Fruit fly (Drosophila melanogaster): Measurements from ENCODE around the gene vn.

DNA sequence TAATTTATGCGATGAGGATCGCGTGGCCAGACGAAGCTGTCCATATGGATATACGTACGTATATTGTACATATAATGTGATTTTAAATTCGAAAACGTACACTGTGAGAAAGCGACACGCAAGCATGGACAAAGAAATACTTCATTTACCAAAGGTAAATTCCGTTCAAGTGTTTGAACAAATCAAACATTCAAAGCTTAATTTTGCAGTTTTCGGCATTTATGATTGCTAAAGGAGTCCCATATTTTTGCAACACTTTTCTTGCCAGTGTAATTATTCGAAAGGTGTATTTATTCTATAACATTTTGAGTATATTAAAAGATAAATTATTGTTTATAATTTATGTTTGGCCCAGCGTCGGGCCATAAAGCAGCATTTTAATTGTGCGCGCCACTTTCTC, 26.2 kb downstream of the vn start:
- TF ChIP-seq usp (GFP tag; optimal IDR thresholded peaks at IDR 0.05) (no peak), Dll (optimal IDR thresholded peaks at IDR 0.05) (no peak), CG8478 (optimal IDR thresholded peaks at IDR 0.05) (no peak), pan (optimal IDR thresholded peaks at IDR 0.05) (no peak), psq (optimal IDR thresholded peaks at IDR 0.05) (no peak)

Measured in whole organism.